Fruit fly (Drosophila melanogaster) Kc167 (cell line): ENCODE results near the gene Hat1.

ENCODE experiments used
- Myc ChIP-seq: fragments of >200 bp; optimal IDR thresholded peaks from 2 replicates; lab custom pipeline; 2017; ENCODE audit warnings: missing external identifiers
- Sin3A ChIP-seq: fragments of >200 bp; optimal IDR thresholded peaks from 2 replicates; lab custom pipeline; 2018; ENCODE audit warnings: missing external identifiers
- h ChIP-seq: fragments of >200 bp; optimal IDR thresholded peaks from 3 replicates; lab custom pipeline; 2018; ENCODE audit warnings: missing external identifiers
- insv ChIP-seq: fragments of >200 bp; optimal IDR thresholded peaks from 3 replicates; lab custom pipeline; 2018; ENCODE audit warnings: missing external identifiers
- psq ChIP-seq: fragments of >200 bp; optimal IDR thresholded peaks from 2 replicates; lab custom pipeline; 2017; ENCODE audit warnings: missing external identifiers
- ttk ChIP-seq: sonication (Bioruptor generic); optimal IDR thresholded peaks from 2 replicates; lab custom pipeline; 2017; ENCODE audit warnings: missing external identifiers

- TF ChIP-seq Myc (lab: Kevin White, UChicago) (no peak), h (lab: Kevin White, UChicago) (no peak), Sin3A (lab: Kevin White, UChicago) (no peak), ttk (lab: Kevin White, UChicago) (no peak), psq (lab: Kevin White, UChicago) (no peak), insv (lab: Kevin White, UChicago) (no peak)
Observed at dm6 chr3R:5813157-5813659, 24.0 kb upstream of the Hat1 start, which contains the start of gene CG42675.
